Fruit fly (Drosophila melanogaster): ENCODE results near the gene CG3402.

dm6 chr3L:647529-647928 is 5.2 kb downstream of the CG3402 start:
- TF ChIP-seq psq (optimal IDR thresholded peaks at IDR 0.05): no peak
- no peak for TF ChIP-seq ttk (optimal IDR thresholded peaks at IDR 0.05)
- TF ChIP-seq Sin3A (optimal IDR thresholded peaks at IDR 0.05): no peak
- TF ChIP-seq h (optimal IDR thresholded peaks at IDR 0.05): no peak
- TF ChIP-seq insv (optimal IDR thresholded peaks at IDR 0.05): no peak
- no peak for TF ChIP-seq Myc (optimal IDR thresholded peaks at IDR 0.05)
